Worm (Caenorhabditis elegans) whole organism, L2 larva: ENCODE measurements around the gene K09C8.9.

Source experiments
- F13H6.1 ChIP-seq: sonication (generic microtip); optimal IDR thresholded peaks from 2 replicates; lab custom pipeline; 2016; ENCODE audit warnings: missing genetic modification characterization, missing compliant biosample characterization
- R02D3.7 ChIP-seq: fragments of 150-350 bp; optimal IDR thresholded peaks from 2 replicates; lab custom pipeline; 2014; ENCODE audit warnings: missing biosample characterization, missing genetic modification characterization
- ZK546.5 ChIP-seq: sonication (generic microtip); optimal IDR thresholded peaks from 2 replicates; lab custom pipeline; 2017; ENCODE audit warnings: missing biosample characterization, missing genetic modification characterization
- blmp-1 ChIP-seq: sonication (generic microtip); optimal IDR thresholded peaks from 2 replicates; lab custom pipeline; 2017; ENCODE audit warnings: missing genetic modification characterization, mild to moderate bottlenecking, missing compliant biosample characterization, antibody characterized with exemption, moderate library complexity; ENCODE audit not compliant: insufficient read depth
- ceh-16 ChIP-seq: fragments of 150-350 bp; optimal IDR thresholded peaks from 2 replicates; lab custom pipeline; 2014; ENCODE audit warnings: missing biosample characterization, missing genetic modification characterization
- egl-27 ChIP-seq: sonication (generic microtip); optimal IDR thresholded peaks from 3 replicates; lab custom pipeline; 2017; ENCODE audit warnings: missing biosample characterization, missing genetic modification reagents, missing genetic modification characterization
- lin-39 ChIP-seq: fragments of 150-350 bp; optimal IDR thresholded peaks from 2 replicates; lab custom pipeline; 2014; ENCODE audit warnings: missing biosample characterization, missing genetic modification reagents, missing genetic modification characterization
- mab-5 ChIP-seq: fragments of 150-350 bp; optimal IDR thresholded peaks from 2 replicates; lab custom pipeline; 2014; ENCODE audit warnings: missing biosample characterization, missing genetic modification characterization
- nhr-11 ChIP-seq: fragments of 150-350 bp; optimal IDR thresholded peaks from 2 replicates; lab custom pipeline; 2014; ENCODE audit warnings: missing biosample characterization, missing genetic modification characterization
- snpc-4 ChIP-seq: fragments of 150-350 bp; optimal IDR thresholded peaks from 2 replicates; lab custom pipeline; 2014; ENCODE audit warnings: missing biosample characterization, missing genetic modification characterization
- ztf-11 ChIP-seq: sonication (generic microtip); optimal IDR thresholded peaks from 2 replicates; lab custom pipeline; 2017; ENCODE audit warnings: missing biosample characterization, missing genetic modification characterization

DNA sequence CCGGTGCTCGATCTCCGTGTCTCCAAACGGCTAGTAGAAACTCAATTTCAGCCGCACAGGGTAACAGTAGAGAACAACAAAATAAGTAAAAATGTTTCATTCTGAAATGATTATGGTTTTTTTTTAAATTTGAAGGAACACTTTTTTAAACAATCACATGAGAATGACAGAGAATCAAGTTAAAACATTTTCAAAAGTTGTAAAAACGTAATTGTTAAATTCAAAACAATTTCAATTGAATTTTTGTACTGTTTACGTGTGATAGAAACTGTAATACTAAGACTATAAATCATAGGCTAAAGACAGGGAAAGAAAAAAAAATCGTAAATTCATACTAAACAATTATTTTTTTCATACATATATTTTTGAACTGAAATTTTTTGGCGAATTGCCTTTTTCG lies 26.3 kb downstream of the K09C8.9 start, which contains the start of gene pho-7:
- TF ChIP-seq ztf-11 (tag; lab: Kevin White, UChicago): no peak
- TF ChIP-seq ceh-16 (tag; lab: Kevin White, UChicago): no peak
- TF ChIP-seq lin-39 (tag; lab: Kevin White, UChicago): no peak
- no peak for TF ChIP-seq F13H6.1
- no peak for TF ChIP-seq ZK546.5 (tag; lab: Kevin White, UChicago)
- TF ChIP-seq nhr-11 (tag; lab: Kevin White, UChicago): no peak
- TF ChIP-seq egl-27 (tag; lab: Kevin White, UChicago): no peak
- TF ChIP-seq snpc-4 (tag; lab: Kevin White, UChicago): no peak
- TF ChIP-seq blmp-1 (tag; lab: Kevin White, UChicago): no peak
- no peak for TF ChIP-seq R02D3.7
- no peak for TF ChIP-seq mab-5 (tag; lab: Kevin White, UChicago)
